Worm (Caenorhabditis elegans): ENCODE results near the gene F33H12.1.

- no peak for TF ChIP-seq swsn-7 (tag; optimal IDR thresholded peaks at IDR 0.05)
- no peak for TF ChIP-seq ztf-4 (tag; optimal IDR thresholded peaks at IDR 0.05)
These were observed 44.2 kb downstream of the F33H12.1 start, which contains the start of gene F22E5.11 for ce11 chrII:2644498-2644897.

All from whole organism, L1 larva.